Worm (Caenorhabditis elegans) whole organism, L1 larva: ENCODE data around the gene set-9.

ENCODE experiments used
- C04F5.9 ChIP-seq: sonication (generic microtip); optimal IDR thresholded peaks from 2 replicates; lab custom pipeline; 2016; ENCODE audit warnings: missing genetic modification characterization, missing compliant biosample characterization
- C16A3.4 ChIP-seq: fragments of 150-350 bp; optimal IDR thresholded peaks from 2 replicates; lab custom pipeline; 2014; ENCODE audit warnings: missing biosample characterization, missing genetic modification characterization
- C34B4.2 ChIP-seq: sonication (generic microtip); optimal IDR thresholded peaks from 2 replicates; lab custom pipeline; 2017; ENCODE audit warnings: mild to moderate bottlenecking, missing genetic modification characterization, missing compliant biosample characterization
- aly-2 ChIP-seq: fragments of 150-350 bp; optimal IDR thresholded peaks from 2 replicates; lab custom pipeline; 2014; ENCODE audit warnings: missing biosample characterization, missing genetic modification characterization
- ama-1 ChIP-seq: fragments of 150-350 bp; optimal IDR thresholded peaks from 2 replicates; lab custom pipeline; 2014
- blmp-1 ChIP-seq: fragments of 150-350 bp; optimal IDR thresholded peaks from 2 replicates; lab custom pipeline; 2014; ENCODE audit warnings: missing biosample characterization, missing genetic modification characterization
- ceh-88 ChIP-seq: fragments of 200-800 bp; sonication (Bioruptor generic); IDR thresholded peaks from 2 replicates; pipeline ENCODE4 v1.3.6; 2022; ENCODE audit warnings: missing genetic modification characterization, missing compliant biosample characterization
- ceh-90 ChIP-seq: sonication (generic microtip); optimal IDR thresholded peaks from 2 replicates; lab custom pipeline; 2016; ENCODE audit warnings: missing genetic modification characterization, missing compliant biosample characterization
- dsc-1 ChIP-seq: sonication (generic microtip); optimal IDR thresholded peaks from 2 replicates; lab custom pipeline; 2016; ENCODE audit warnings: mild to moderate bottlenecking, missing genetic modification characterization, missing compliant biosample characterization
- efl-1 ChIP-seq, 4 experiments: fragments of 150-350 bp; optimal IDR thresholded peaks in 3 of 4; peaks in 1 of 4; 1 replicate in 1 of 4; 2 replicates in 3 of 4; lab custom pipeline; 2014; ENCODE audit warnings: missing biosample characterization in 2 of 4, missing genetic modification characterization in 2 of 4, missing genetic modification reagents in 2 of 4
- egl-13 ChIP-seq: sonication (generic microtip); optimal IDR thresholded peaks from 2 replicates; lab custom pipeline; 2016; ENCODE audit warnings: missing genotype, missing genetic modification reagents, missing genetic modification characterization, missing compliant biosample characterization
- egl-27 ChIP-seq, 2 experiments: fragments of 150-350 bp in 1 of 2; sonication (generic microtip); optimal IDR thresholded peaks; 3 replicates each; lab custom pipeline; 2017 to 2018; ENCODE audit warnings: missing biosample characterization in 2 of 2, missing genetic modification characterization in 2 of 2, missing genetic modification reagents in 2 of 2
- elt-3 ChIP-seq, 6 experiments: fragments of 150-350 bp in 1 of 6; sonication (generic microtip); optimal IDR thresholded peaks; 2 replicates each; lab custom pipeline; 2017 to 2018; ENCODE audit warnings: missing biosample characterization in 6 of 6, missing genetic modification characterization in 6 of 6, inconsistent platforms in 1 of 6
- fkh-8 ChIP-seq: sonication (generic microtip); optimal IDR thresholded peaks from 2 replicates; lab custom pipeline; 2016; ENCODE audit warnings: mild to moderate bottlenecking, missing genetic modification characterization, missing compliant biosample characterization
- fos-1 ChIP-seq: fragments of 150-350 bp; optimal IDR thresholded peaks from 2 replicates; lab custom pipeline; 2014; ENCODE audit warnings: missing biosample characterization, missing genetic modification characterization
- hlh-4 ChIP-seq: sonication (generic microtip); optimal IDR thresholded peaks from 2 replicates; lab custom pipeline; 2016; ENCODE audit warnings: mild to moderate bottlenecking, missing genetic modification characterization, missing compliant biosample characterization
- jun-1 ChIP-seq: fragments of 150-350 bp; optimal IDR thresholded peaks from 2 replicates; lab custom pipeline; 2014; ENCODE audit warnings: missing biosample characterization, missing genetic modification reagents, missing genetic modification characterization
- lin-13 ChIP-seq: fragments of 150-350 bp; optimal IDR thresholded peaks from 2 replicates; lab custom pipeline; 2014; ENCODE audit warnings: missing biosample characterization, missing genetic modification reagents, missing genetic modification characterization
- lin-15B ChIP-seq: fragments of 150-350 bp; sonication (generic microtip); optimal IDR thresholded peaks from 3 replicates; lab custom pipeline; 2014; ENCODE audit warnings: missing biosample characterization, missing genetic modification characterization
- lin-35 ChIP-seq, 2 experiments: fragments of 150-350 bp; optimal IDR thresholded peaks; 2 replicates each; lab custom pipeline; 2014; ENCODE audit warnings: missing biosample characterization in 2 of 2, missing genetic modification characterization in 2 of 2, missing genetic modification reagents in 2 of 2
- lsy-2 ChIP-seq, 2 experiments: fragments of 150-350 bp; optimal IDR thresholded peaks; 2 replicates each; lab custom pipeline; 2014; ENCODE audit warnings: missing biosample characterization in 2 of 2, missing genetic modification characterization in 2 of 2
- mdl-1 ChIP-seq, 2 experiments: fragments of 150-350 bp; optimal IDR thresholded peaks; 2 replicates each; lab custom pipeline; 2014 to 2017; ENCODE audit warnings: missing biosample characterization in 2 of 2, missing genetic modification characterization in 2 of 2, inconsistent platforms in 1 of 2
- mep-1 ChIP-seq: fragments of 150-350 bp; optimal IDR thresholded peaks from 2 replicates; lab custom pipeline; 2014; ENCODE audit warnings: missing biosample characterization, missing genetic modification characterization
- nhr-12 ChIP-seq: sonication (generic microtip); optimal IDR thresholded peaks from 2 replicates; lab custom pipeline; 2017; ENCODE audit warnings: missing biosample characterization, missing genetic modification characterization
- nhr-19 ChIP-seq: fragments of 200-800 bp; sonication (Bioruptor generic); conservative IDR thresholded peaks from 2 replicates; pipeline ENCODE4 v1.3.6; 2022; ENCODE audit warnings: missing genetic modification characterization, missing compliant biosample characterization
- nhr-20 ChIP-seq: sonication (generic microtip); optimal IDR thresholded peaks from 2 replicates; lab custom pipeline; 2016; ENCODE audit warnings: mild to moderate bottlenecking, missing genetic modification characterization, missing compliant biosample characterization
- nhr-237 ChIP-seq: fragments of 150-350 bp; optimal IDR thresholded peaks from 2 replicates; lab custom pipeline; 2014; ENCODE audit warnings: missing biosample characterization, missing genetic modification characterization
- nhr-47 ChIP-seq: sonication (generic microtip); optimal IDR thresholded peaks from 2 replicates; lab custom pipeline; 2016; ENCODE audit warnings: mild to moderate bottlenecking, missing genetic modification characterization, moderate library complexity, missing compliant biosample characterization
- nhr-71 ChIP-seq: sonication (generic microtip); optimal IDR thresholded peaks from 2 replicates; lab custom pipeline; 2016; ENCODE audit warnings: mild to moderate bottlenecking, missing genetic modification characterization, moderate library complexity, missing compliant biosample characterization
- nhr-85 ChIP-seq: sonication (generic microtip); peaks from one replicate; lab custom pipeline; 2016; ENCODE audit warnings: missing genetic modification characterization, inconsistent platforms, missing compliant biosample characterization
- nhr-90 ChIP-seq: sonication (generic microtip); optimal IDR thresholded peaks from 2 replicates; lab custom pipeline; 2016; ENCODE audit warnings: mild to moderate bottlenecking, missing genetic modification characterization, missing compliant biosample characterization; ENCODE audit not compliant: poor library complexity
- pag-3 ChIP-seq: sonication (generic microtip); optimal IDR thresholded peaks from 2 replicates; lab custom pipeline; 2017; ENCODE audit warnings: missing genetic modification characterization, mild to moderate bottlenecking, missing compliant biosample characterization, antibody characterized with exemption, borderline replicate concordance; ENCODE audit not compliant: insufficient read depth
- skn-1 ChIP-seq: fragments of 150-350 bp; optimal IDR thresholded peaks from 2 replicates; lab custom pipeline; 2014; ENCODE audit warnings: missing biosample characterization, missing genetic modification characterization
- sox-4 ChIP-seq: sonication (generic microtip); optimal IDR thresholded peaks from 2 replicates; lab custom pipeline; 2016; ENCODE audit warnings: missing genetic modification characterization, missing compliant biosample characterization
- sptf-1 ChIP-seq: fragments of 150-350 bp; optimal IDR thresholded peaks from 2 replicates; lab custom pipeline; 2014; ENCODE audit warnings: missing biosample characterization, missing genetic modification characterization
- swsn-7 ChIP-seq: sonication (generic microtip); optimal IDR thresholded peaks from 2 replicates; lab custom pipeline; 2016; ENCODE audit warnings: missing genetic modification characterization, missing compliant biosample characterization
- tbx-2 ChIP-seq: sonication (generic microtip); optimal IDR thresholded peaks from 2 replicates; lab custom pipeline; 2016; ENCODE audit warnings: missing genetic modification characterization, missing compliant biosample characterization
- tlp-1 ChIP-seq: fragments of 150-350 bp; optimal IDR thresholded peaks from 2 replicates; lab custom pipeline; 2014; ENCODE audit warnings: missing biosample characterization, missing genetic modification characterization
- unc-130 ChIP-seq: fragments of 150-350 bp; optimal IDR thresholded peaks from 2 replicates; lab custom pipeline; 2017; ENCODE audit warnings: missing biosample characterization, missing genetic modification characterization, inconsistent platforms
- unc-86 ChIP-seq: sonication (generic microtip); optimal IDR thresholded peaks from 2 replicates; lab custom pipeline; 2016; ENCODE audit warnings: missing genetic modification characterization, missing compliant biosample characterization
- unc-98 ChIP-seq: fragments of 200-800 bp; sonication (Bioruptor generic); IDR thresholded peaks from 2 replicates; pipeline ENCODE4 v1.3.6; 2022; ENCODE audit warnings: missing genetic modification characterization, missing compliant biosample characterization
- xbp-1 ChIP-seq: sonication (generic microtip); optimal IDR thresholded peaks from 2 replicates; lab custom pipeline; 2016; ENCODE audit warnings: missing genetic modification characterization, missing compliant biosample characterization
- ztf-4 ChIP-seq: fragments of 150-350 bp; optimal IDR thresholded peaks from 2 replicates; lab custom pipeline; 2014; ENCODE audit warnings: missing biosample characterization, missing genetic modification characterization

Gene set-9

ce11 chrIV:4290472-4290871 lies 17.2 kb upstream of the set-9 start, which contains the start of gene dct-7:
Gene dct-7 (minus strand): TSS chrIV:4290572.
- peak; percentile 60 for TF ChIP-seq blmp-1 (tag; lab: Kevin White, UChicago)
- TF ChIP-seq efl-1 (optimal IDR thresholded peaks at IDR 0.05; lab: Kevin White, UChicago) = no peak
- peak in 1 of 2 experiments; percentile 41 for TF ChIP-seq efl-1 (GFP tag; optimal IDR thresholded peaks at IDR 0.05 in 1 of 2; lab: Kevin White, UChicago)
- no peak for TF ChIP-seq lin-13 (GFP tag; lab: Kevin White, UChicago)
- TF ChIP-seq nhr-12 (tag; lab: Kevin White, UChicago) = no peak
- TF ChIP-seq ceh-88 (GFP tag; lab: Robert Waterston, UW) = no peak

ce11 chrIV:4291174-4291573 lies 16.5 kb upstream of the set-9 start, which contains the start of gene F15E6.4:
Gene F15E6.4 (plus strand): TSS chrIV:4291474.
- no peak for TF ChIP-seq mdl-1 (tag; optimal IDR thresholded peaks at IDR 0.05; lab: Kevin White, UChicago)
- no peak for TF ChIP-seq ceh-88 (GFP tag; lab: Robert Waterston, UW)
- no peak for TF ChIP-seq elt-3 (tag; optimal IDR thresholded peaks at IDR 0.05; lab: Kevin White, UChicago)
- no peak for TF ChIP-seq unc-86 (tag; lab: Kevin White, UChicago)
- no peak for TF ChIP-seq unc-130 (tag; lab: Kevin White, UChicago)
- TF ChIP-seq skn-1 (tag; lab: Kevin White, UChicago) = no peak
- TF ChIP-seq lsy-2 (tag; optimal IDR thresholded peaks at IDR 0.05; lab: Kevin White, UChicago) = no peak
- TF ChIP-seq mep-1 (tag; lab: Kevin White, UChicago) = no peak
- no peak for TF ChIP-seq dsc-1
- no peak for TF ChIP-seq pag-3 (tag; lab: Kevin White, UChicago)
- TF ChIP-seq nhr-19 (GFP tag; lab: Robert Waterston, UW) = no peak
- TF ChIP-seq fkh-8 (tag; lab: Kevin White, UChicago) = no peak
- TF ChIP-seq C34B4.2 (tag; lab: Kevin White, UChicago) = no peak

ce11 chrIV:4292569-4292968 lies 15.1 kb upstream of the set-9 start, which contains the start of gene F15E6.10:
Gene F15E6.10 (plus strand): TSS chrIV:4292869.
- TF ChIP-seq efl-1 (optimal IDR thresholded peaks at IDR 0.05; lab: Kevin White, UChicago) = no peak
- TF ChIP-seq efl-1 (GFP tag; optimal IDR thresholded peaks at IDR 0.05 in 1 of 2; lab: Kevin White, UChicago) = no peak
- no peak for TF ChIP-seq egl-27 (tag; optimal IDR thresholded peaks at IDR 0.05; lab: Kevin White, UChicago)
- TF ChIP-seq nhr-90 = no peak
- TF ChIP-seq sptf-1 (tag; lab: Kevin White, UChicago) = no peak
- no peak for TF ChIP-seq unc-86 (tag; lab: Kevin White, UChicago)
- no peak for TF ChIP-seq ama-1

ce11 chrIV:4294552-4294951 lies 13.1 kb upstream of the set-9 start, which contains the start of gene F15E6.3:
Gene F15E6.3 (plus strand): TSS chrIV:4294895.
- TF ChIP-seq aly-2 (tag; lab: Kevin White, UChicago) (no peak), blmp-1 (tag; lab: Kevin White, UChicago) (peak; percentile 84), nhr-47 (tag; lab: Kevin White, UChicago) (no peak), tbx-2 (tag; lab: Kevin White, UChicago) (peak; percentile 46), elt-3 (tag; optimal IDR thresholded peaks at IDR 0.05; lab: Kevin White, UChicago) (peak in 4 of 6 experiments; percentile 57 to 97 (median 70)), lin-13 (GFP tag; lab: Kevin White, UChicago) (no peak), C16A3.4 (tag; lab: Kevin White, UChicago) (peak; percentile 12), mdl-1 (tag; optimal IDR thresholded peaks at IDR 0.05; lab: Kevin White, UChicago) (peak in 1 of 2 experiments; percentile 66), ceh-88 (GFP tag; lab: Robert Waterston, UW) (no peak), xbp-1 (tag; lab: Kevin White, UChicago) (peak; percentile 32), nhr-20 (tag; lab: Kevin White, UChicago) (peak; percentile 79), sox-4 (tag; lab: Kevin White, UChicago) (no peak), fos-1 (tag; lab: Kevin White, UChicago) (no peak), egl-13 (tag; lab: Kevin White, UChicago) (no peak), lsy-2 (tag; optimal IDR thresholded peaks at IDR 0.05; lab: Kevin White, UChicago) (peak in 1 of 2 experiments; percentile 42), C34B4.2 (tag; lab: Kevin White, UChicago) (no peak), unc-130 (tag; lab: Kevin White, UChicago) (peak; percentile 39), efl-1 (optimal IDR thresholded peaks at IDR 0.05; lab: Kevin White, UChicago) (no peak), efl-1 (GFP tag; optimal IDR thresholded peaks at IDR 0.05 in 1 of 2; lab: Kevin White, UChicago) (no peak), tlp-1 (tag; lab: Kevin White, UChicago) (no peak), nhr-237 (tag; lab: Kevin White, UChicago) (no peak), swsn-7 (no peak), skn-1 (tag; lab: Kevin White, UChicago) (no peak), nhr-71 (peak; percentile 70), C04F5.9 (tag; lab: Kevin White, UChicago) (no peak), unc-98 (GFP tag; lab: Robert Waterston, UW) (no peak), nhr-85 (peak; percentile 94), unc-86 (tag; lab: Kevin White, UChicago) (no peak), lin-15B (tag; lab: Kevin White, UChicago) (no peak), nhr-19 (GFP tag; lab: Robert Waterston, UW) (peak; percentile 40), nhr-90 (peak; percentile 24), hlh-4 (tag; lab: Kevin White, UChicago) (no peak), ztf-4 (no peak), lin-35 (GFP tag; optimal IDR thresholded peaks at IDR 0.05; lab: Kevin White, UChicago) (peak in 1 of 2 experiments; percentile 60), jun-1 (tag; lab: Kevin White, UChicago) (no peak), ceh-90 (tag; lab: Kevin White, UChicago) (no peak)
